Fruit fly (Drosophila melanogaster) S2 (cell line): Measurements from ENCODE around the gene ebd1.

Experiments
- CG8478 ChIP-seq: fragments of >200 bp; optimal IDR thresholded peaks from 2 replicates; lab custom pipeline; 2018
- CTCF ChIP-seq, 2 experiments: fragments of >200 bp; optimal IDR thresholded peaks; 2 replicates each; lab custom pipeline; 2018

dm6 chr3L:696404-697054 lies 11.2 kb upstream of the ebd1 start:
- TF ChIP-seq CG8478 (no peak), CTCF (optimal IDR thresholded peaks at IDR 0.05; lab: Kevin White, UChicago) (no peak)
